Worm (Caenorhabditis elegans): ENCODE measurements around the gene F31F6.2.

ce11 chrX:14881119-14881518, 9.4 kb upstream of the F31F6.2 start, which contains the start of gene flp-8:
- TF ChIP-seq unc-130 (GFP tag; optimal IDR thresholded peaks at IDR 0.05) (no peak), ama-1 (optimal IDR thresholded peaks at IDR 0.05) (no peak), ama-1 (GFP tag; optimal IDR thresholded peaks at IDR 0.05) (no peak), unc-62 (GFP tag; optimal IDR thresholded peaks at IDR 0.05) (no peak), F57A8.1 (GFP tag; optimal IDR thresholded peaks at IDR 0.05) (no peak), F49E8.2 (tag; optimal IDR thresholded peaks at IDR 0.05; ENCODE audit: insufficient read depth) (no peak), B0261.1 (tag; optimal IDR thresholded peaks at IDR 0.05) (no peak), efl-1 (GFP tag; optimal IDR thresholded peaks at IDR 0.05) (no peak), nhr-27 (tag; optimal IDR thresholded peaks at IDR 0.05) (no peak), ztf-22 (GFP tag; optimal IDR thresholded peaks at IDR 0.05) (no peak), cebp-1 (GFP tag; IDR thresholded peaks at IDR 0.05) (no peak), cebp-1 (tag; optimal IDR thresholded peaks at IDR 0.05) (no peak), C06A6.2 (GFP tag; conservative IDR thresholded peaks at IDR 0.05) (no peak), mxl-1 (tag; optimal IDR thresholded peaks at IDR 0.05) (no peak), sea-2 (GFP tag; IDR thresholded peaks at IDR 0.05) (no peak), F37B4.10 (GFP tag; IDR thresholded peaks at IDR 0.05) (no peak)
